Worm (Caenorhabditis elegans) whole organism, L2 larva: Measurements from ENCODE around the gene lbp-7.

ENCODE experiments used
- C34F6.9 ChIP-seq: fragments of 150-350 bp; optimal IDR thresholded peaks from 2 replicates; lab custom pipeline; 2014; ENCODE audit warnings: missing biosample characterization, missing genetic modification characterization
- R02D3.7 ChIP-seq: fragments of 150-350 bp; optimal IDR thresholded peaks from 2 replicates; lab custom pipeline; 2014; ENCODE audit warnings: missing biosample characterization, missing genetic modification characterization
- Y55F3AM.14 ChIP-seq: fragments of 200-800 bp; sonication (Bioruptor generic); optimal IDR thresholded peaks from 2 replicates; lab custom pipeline; 2018; ENCODE audit warnings: mild to moderate bottlenecking, missing genetic modification characterization, missing compliant biosample characterization
- ZK546.5 ChIP-seq: sonication (generic microtip); optimal IDR thresholded peaks from 2 replicates; lab custom pipeline; 2017; ENCODE audit warnings: missing biosample characterization, missing genetic modification characterization
- aly-2 ChIP-seq: fragments of 150-350 bp; optimal IDR thresholded peaks from 2 replicates; lab custom pipeline; 2014; ENCODE audit warnings: missing biosample characterization, missing genetic modification characterization
- ama-1 ChIP-seq: fragments of 150-350 bp; optimal IDR thresholded peaks from 2 replicates; lab custom pipeline; 2018; ENCODE audit warnings: inconsistent platforms
- blmp-1 ChIP-seq: sonication (generic microtip); optimal IDR thresholded peaks from 2 replicates; lab custom pipeline; 2017; ENCODE audit warnings: missing genetic modification characterization, mild to moderate bottlenecking, missing compliant biosample characterization, antibody characterized with exemption, moderate library complexity; ENCODE audit not compliant: insufficient read depth
- ceh-82 ChIP-seq: fragments of 150-350 bp; optimal IDR thresholded peaks from 2 replicates; lab custom pipeline; 2014; ENCODE audit warnings: missing biosample characterization, missing genetic modification characterization
- crh-2 ChIP-seq: sonication (generic microtip); optimal IDR thresholded peaks from 2 replicates; lab custom pipeline; 2017; ENCODE audit warnings: missing biosample characterization, missing genetic modification characterization
- dmd-4 ChIP-seq: sonication (generic microtip); optimal IDR thresholded peaks from 2 replicates; lab custom pipeline; 2017; ENCODE audit warnings: missing biosample characterization, missing genetic modification characterization
- egl-27 ChIP-seq: sonication (generic microtip); optimal IDR thresholded peaks from 3 replicates; lab custom pipeline; 2017; ENCODE audit warnings: missing biosample characterization, missing genetic modification reagents, missing genetic modification characterization
- elt-1 ChIP-seq: fragments of 150-350 bp; optimal IDR thresholded peaks from 2 replicates; lab custom pipeline; 2014; ENCODE audit warnings: missing biosample characterization, missing genetic modification characterization
- elt-3 ChIP-seq: sonication (generic microtip); optimal IDR thresholded peaks from 2 replicates; lab custom pipeline; 2017; ENCODE audit warnings: missing biosample characterization, missing genetic modification characterization
- fos-1 ChIP-seq: fragments of 150-350 bp; optimal IDR thresholded peaks from 2 replicates; lab custom pipeline; 2014; ENCODE audit warnings: missing biosample characterization, missing genetic modification characterization
- gmeb-1 ChIP-seq: fragments of 150-350 bp; optimal IDR thresholded peaks from 2 replicates; lab custom pipeline; 2014; ENCODE audit warnings: missing biosample characterization, missing genetic modification characterization
- lin-39 ChIP-seq: fragments of 150-350 bp; optimal IDR thresholded peaks from 2 replicates; lab custom pipeline; 2014; ENCODE audit warnings: missing biosample characterization, missing genetic modification reagents, missing genetic modification characterization
- mbf-1 ChIP-seq: sonication (generic microtip); optimal IDR thresholded peaks from 2 replicates; lab custom pipeline; 2017; ENCODE audit warnings: missing biosample characterization, missing genetic modification characterization
- mdl-1 ChIP-seq, 2 experiments: fragments of 150-350 bp in 1 of 2; sonication (generic microtip) in 1 of 2; optimal IDR thresholded peaks; 2 replicates each; lab custom pipeline; 2017; ENCODE audit warnings: missing biosample characterization in 2 of 2, missing genetic modification characterization in 2 of 2
- nhr-129 ChIP-seq: fragments of 150-350 bp; optimal IDR thresholded peaks from 2 replicates; lab custom pipeline; 2014; ENCODE audit warnings: missing biosample characterization, missing genetic modification characterization
- nhr-21 ChIP-seq: fragments of 150-350 bp; optimal IDR thresholded peaks from 2 replicates; lab custom pipeline; 2014; ENCODE audit warnings: missing biosample characterization, missing genetic modification characterization
- nhr-237 ChIP-seq: fragments of 150-350 bp; optimal IDR thresholded peaks from 2 replicates; lab custom pipeline; 2014; ENCODE audit warnings: missing biosample characterization, missing genetic modification characterization
- nhr-25 ChIP-seq: fragments of 150-350 bp; sonication (generic microtip); optimal IDR thresholded peaks from 3 replicates; lab custom pipeline; 2014; ENCODE audit warnings: missing biosample characterization, missing genetic modification characterization
- nhr-77 ChIP-seq: fragments of 150-350 bp; optimal IDR thresholded peaks from 2 replicates; lab custom pipeline; 2014; ENCODE audit warnings: missing biosample characterization, missing genetic modification characterization
- peb-1 ChIP-seq: fragments of 150-350 bp; optimal IDR thresholded peaks from 2 replicates; lab custom pipeline; 2014; ENCODE audit warnings: missing biosample characterization, missing genetic modification characterization
- sem-4 ChIP-seq: fragments of 150-350 bp; optimal IDR thresholded peaks from 2 replicates; lab custom pipeline; 2014; ENCODE audit warnings: missing biosample characterization, missing genetic modification reagents, missing genetic modification characterization
- skn-1 ChIP-seq: sonication (generic microtip); optimal IDR thresholded peaks from 2 replicates; lab custom pipeline; 2017; ENCODE audit warnings: missing biosample characterization, missing genetic modification characterization
- sma-9 ChIP-seq, 2 experiments: fragments of 150-350 bp in 1 of 2; sonication (generic microtip) in 1 of 2; optimal IDR thresholded peaks; 2 replicates each; lab custom pipeline; 2014 to 2016; ENCODE audit warnings: missing genetic modification characterization in 2 of 2, mild to moderate bottlenecking in 1 of 2, missing biosample characterization in 1 of 2, missing compliant biosample characterization in 1 of 2, missing genetic modification reagents in 1 of 2, moderate library complexity in 1 of 2
- unc-39 ChIP-seq: fragments of 150-350 bp; optimal IDR thresholded peaks from 2 replicates; lab custom pipeline; 2014; ENCODE audit warnings: missing biosample characterization, missing genetic modification characterization
- unc-55 ChIP-seq: fragments of 150-350 bp; sonication (generic microtip); optimal IDR thresholded peaks from 3 replicates; lab custom pipeline; 2014; ENCODE audit warnings: missing biosample characterization, missing genetic modification reagents, missing genetic modification characterization
- unc-62 ChIP-seq: fragments of 150-350 bp; optimal IDR thresholded peaks from 2 replicates; lab custom pipeline; 2014; ENCODE audit warnings: missing biosample characterization, missing genetic modification reagents, missing genetic modification characterization
- ztf-11 ChIP-seq: sonication (generic microtip); optimal IDR thresholded peaks from 2 replicates; lab custom pipeline; 2017; ENCODE audit warnings: missing biosample characterization, missing genetic modification characterization

lbp-7 gene

ce11 chrV:13879241-13879640, at the start of gene lbp-7:
Gene lbp-7, plus strand, starts transcription at chrV:13879552.
- TF ChIP-seq fos-1 (tag; lab: Kevin White, UChicago) (peak; percentile 94), mbf-1 (no peak), sma-9 (GFP tag; optimal IDR thresholded peaks at IDR 0.05; lab: Kevin White, UChicago) (peak; percentile 70), sma-9 (tag; optimal IDR thresholded peaks at IDR 0.05; lab: Kevin White, UChicago) (no peak), crh-2 (tag; lab: Kevin White, UChicago) (peak; percentile 66), nhr-129 (tag; lab: Kevin White, UChicago) (no peak)

ce11 chrV:13830813-13831212, 48.5 kb upstream of the lbp-7 start, which contains the start of gene str-165:
Gene str-165, plus strand, starts transcription at chrV:13831113.
- TF ChIP-seq unc-62: no peak
- TF ChIP-seq sma-9 (GFP tag; optimal IDR thresholded peaks at IDR 0.05; lab: Kevin White, UChicago): no peak
- no peak for TF ChIP-seq sma-9 (tag; optimal IDR thresholded peaks at IDR 0.05; lab: Kevin White, UChicago)
- no peak for TF ChIP-seq crh-2 (tag; lab: Kevin White, UChicago)
- no peak for TF ChIP-seq nhr-237 (tag; lab: Kevin White, UChicago)
- TF ChIP-seq sem-4 (tag; lab: Kevin White, UChicago): no peak
- no peak for TF ChIP-seq gmeb-1 (tag; lab: Kevin White, UChicago)
- no peak for TF ChIP-seq ztf-11 (tag; lab: Kevin White, UChicago)
- TF ChIP-seq elt-1: no peak
- no peak for TF ChIP-seq nhr-77
- no peak for TF ChIP-seq skn-1
- no peak for TF ChIP-seq unc-39 (tag; lab: Kevin White, UChicago)
- TF ChIP-seq C34F6.9 (tag; lab: Kevin White, UChicago): no peak
- TF ChIP-seq peb-1: no peak

ce11 chrV:13833951-13834350, 45.4 kb upstream of the lbp-7 start, which contains the start of gene srx-129:
Gene srx-129, plus strand, starts transcription at chrV:13834251.
- TF ChIP-seq sma-9 (GFP tag; optimal IDR thresholded peaks at IDR 0.05; lab: Kevin White, UChicago): no peak
- no peak for TF ChIP-seq sma-9 (tag; optimal IDR thresholded peaks at IDR 0.05; lab: Kevin White, UChicago)
- no peak for TF ChIP-seq Y55F3AM.14
- no peak for TF ChIP-seq dmd-4 (tag; lab: Kevin White, UChicago)
- no peak for TF ChIP-seq ZK546.5 (tag; lab: Kevin White, UChicago)
- TF ChIP-seq ama-1: no peak
- TF ChIP-seq unc-55 (GFP tag; lab: Kevin White, UChicago): no peak

ce11 chrV:13837173-13837572, 42.2 kb upstream of the lbp-7 start, which contains the start of gene srx-128:
Gene srx-128, plus strand, starts transcription at chrV:13837473.
- TF ChIP-seq unc-55 (GFP tag; lab: Kevin White, UChicago) (no peak), sma-9 (GFP tag; optimal IDR thresholded peaks at IDR 0.05; lab: Kevin White, UChicago) (no peak), sma-9 (tag; optimal IDR thresholded peaks at IDR 0.05; lab: Kevin White, UChicago) (no peak), mdl-1 (tag; optimal IDR thresholded peaks at IDR 0.05; lab: Kevin White, UChicago) (no peak), elt-3 (tag; lab: Kevin White, UChicago) (no peak), nhr-129 (tag; lab: Kevin White, UChicago) (no peak), gmeb-1 (tag; lab: Kevin White, UChicago) (no peak)

- TF ChIP-seq unc-62 (no peak), lin-39 (tag; lab: Kevin White, UChicago) (no peak)
Measured at ce11 chrV:13839433-13839832, 39.9 kb upstream of the lbp-7 start, which contains the start of gene F55B12.10. Gene F55B12.10, plus strand, starts transcription at chrV:13839733.

- no peak for TF ChIP-seq C34F6.9 (tag; lab: Kevin White, UChicago)
- no peak for TF ChIP-seq lin-39 (tag; lab: Kevin White, UChicago)
- no peak for TF ChIP-seq nhr-25
- TF ChIP-seq aly-2 (tag; lab: Kevin White, UChicago): no peak
- TF ChIP-seq unc-39 (tag; lab: Kevin White, UChicago): no peak
- no peak for TF ChIP-seq ceh-82 (tag; lab: Kevin White, UChicago)
- TF ChIP-seq unc-55 (GFP tag; lab: Kevin White, UChicago): no peak
- no peak for TF ChIP-seq R02D3.7
- no peak for TF ChIP-seq nhr-237 (tag; lab: Kevin White, UChicago)
- no peak for TF ChIP-seq peb-1
- no peak for TF ChIP-seq elt-1
- TF ChIP-seq nhr-21: no peak
- TF ChIP-seq, all 48 proteins: peak for 0
Measured at ce11 chrV:13840909-13841308, 38.4 kb upstream of the lbp-7 start, which contains the start of gene srx-17. Gene srx-17, plus strand, starts transcription at chrV:13841209.

ce11 chrV:13843147-13843546, 36.2 kb upstream of the lbp-7 start, which contains the start of gene srx-130:
Gene srx-130, plus strand, starts transcription at chrV:13843447.
- no peak for TF ChIP-seq egl-27 (tag; lab: Kevin White, UChicago)
- TF ChIP-seq nhr-21: no peak
- TF ChIP-seq mbf-1: no peak
- TF ChIP-seq ztf-11 (tag; lab: Kevin White, UChicago): no peak
- TF ChIP-seq aly-2 (tag; lab: Kevin White, UChicago): no peak
- TF ChIP-seq blmp-1 (tag; lab: Kevin White, UChicago): no peak
